Worm (Caenorhabditis elegans) whole organism, L1 larva: ENCODE measurements around the gene bkip-1.

Source experiments
- ceh-63 ChIP-seq: fragments of 200-800 bp; sonication (Bioruptor generic); optimal IDR thresholded peaks from 2 replicates; lab custom pipeline; 2018; ENCODE audit warnings: mild to moderate bottlenecking, missing genetic modification characterization, missing compliant biosample characterization
- ets-5 ChIP-seq: fragments of 200-800 bp; sonication (Bioruptor generic); IDR thresholded peaks from 2 replicates; pipeline ENCODE4 v1.3.6; 2022; ENCODE audit warnings: missing genetic modification characterization, missing compliant biosample characterization
- fkh-10 ChIP-seq: sonication (generic microtip); optimal IDR thresholded peaks from 2 replicates; lab custom pipeline; 2017; ENCODE audit warnings: missing biosample characterization, missing genetic modification reagents, missing genetic modification characterization
- lin-15B ChIP-seq: fragments of 150-350 bp; sonication (generic microtip); optimal IDR thresholded peaks from 3 replicates; lab custom pipeline; 2014; ENCODE audit warnings: missing biosample characterization, missing genetic modification characterization
- mdl-1 ChIP-seq, 2 experiments: fragments of 150-350 bp; optimal IDR thresholded peaks; 2 replicates each; lab custom pipeline; 2014 to 2017; ENCODE audit warnings: missing biosample characterization in 2 of 2, missing genetic modification characterization in 2 of 2, inconsistent platforms in 1 of 2
- nhr-47 ChIP-seq: sonication (generic microtip); optimal IDR thresholded peaks from 2 replicates; lab custom pipeline; 2016; ENCODE audit warnings: mild to moderate bottlenecking, missing genetic modification characterization, moderate library complexity, missing compliant biosample characterization
- nhr-76 ChIP-seq: sonication (generic microtip); optimal IDR thresholded peaks from 2 replicates; lab custom pipeline; 2017; ENCODE audit warnings: missing biosample characterization, missing genetic modification characterization
- nhr-90 ChIP-seq: sonication (generic microtip); optimal IDR thresholded peaks from 2 replicates; lab custom pipeline; 2016; ENCODE audit warnings: mild to moderate bottlenecking, missing genetic modification characterization, missing compliant biosample characterization; ENCODE audit not compliant: poor library complexity
- unc-62 ChIP-seq: fragments of 150-350 bp; optimal IDR thresholded peaks from 2 replicates; lab custom pipeline; 2014; ENCODE audit warnings: missing biosample characterization, missing genetic modification reagents, missing genetic modification characterization
- ztf-11 ChIP-seq, 2 experiments: sonication (generic microtip); optimal IDR thresholded peaks; 2 replicates each; lab custom pipeline; 2016 to 2017; ENCODE audit warnings: missing genetic modification characterization in 2 of 2, missing biosample characterization in 1 of 2, missing compliant biosample characterization in 1 of 2

- TF ChIP-seq ceh-63 (GFP tag; lab: Kevin White, UChicago) (no peak), lin-15B (tag; lab: Kevin White, UChicago) (no peak), ets-5 (GFP tag; lab: Robert Waterston, UW) (no peak), ztf-11 (tag; optimal IDR thresholded peaks at IDR 0.05; lab: Kevin White, UChicago) (no peak), nhr-90 (tag; lab: Kevin White, UChicago) (no peak), nhr-76 (tag; lab: Kevin White, UChicago) (no peak), fkh-10 (GFP tag; lab: Kevin White, UChicago) (no peak), nhr-47 (tag; lab: Kevin White, UChicago) (no peak), mdl-1 (tag; optimal IDR thresholded peaks at IDR 0.05; lab: Kevin White, UChicago) (no peak), unc-62 (GFP tag; lab: Kevin White, UChicago) (no peak)
Measured at ce11 chrII:14052204-14052603, 48.9 kb upstream of the bkip-1 start, which contains the start of gene daf-5.
